Fruit fly (Drosophila melanogaster): ENCODE results near the gene Rev1.

The Rev1 gene

dm6 chr3L:696404-697054 is 42.4 kb downstream of the Rev1 start (continued):
- TF ChIP-seq gcm2 (GFP tag; optimal IDR thresholded peaks at IDR 0.05) = peak; percentile 50
- peak; percentile 93 for TF ChIP-seq org-1 (GFP tag; optimal IDR thresholded peaks at IDR 0.05)
- TF ChIP-seq vvl (GFP tag; IDR thresholded peaks at IDR 0.05) = peak; percentile 98
- TF ChIP-seq sna (GFP tag; IDR thresholded peaks at IDR 0.05; ENCODE audit: partially characterized antibody) = no peak
- no peak for TF ChIP-seq CG4282 (GFP tag; optimal IDR thresholded peaks at IDR 0.05)
- no peak for TF ChIP-seq jumu (GFP tag; optimal IDR thresholded peaks at IDR 0.05)
- TF ChIP-seq CG3065 (GFP tag; optimal IDR thresholded peaks at IDR 0.05) = peak; percentile 81
- TF ChIP-seq ham (GFP tag; IDR thresholded peaks at IDR 0.05) = peak; percentile 79
- peak; percentile 96 for TF ChIP-seq Hmr (GFP tag; optimal IDR thresholded peaks at IDR 0.05)
- peak; percentile 62 for TF ChIP-seq CG10543 (GFP tag; optimal IDR thresholded peaks at IDR 0.05)
- peak; percentile 54 for TF ChIP-seq HLH54F (GFP tag; optimal IDR thresholded peaks at IDR 0.05)
- peak; percentile 85 for TF ChIP-seq CG10274 (GFP tag; optimal IDR thresholded peaks at IDR 0.05)
- TF ChIP-seq maf-S (GFP tag; optimal IDR thresholded peaks at IDR 0.05) = no peak
- peak; percentile 86 for TF ChIP-seq Fer2 (tag; optimal IDR thresholded peaks at IDR 0.05)
- TF ChIP-seq CG16779 (GFP tag; IDR thresholded peaks at IDR 0.05) = peak; percentile 85
- peak; percentile 78 for TF ChIP-seq CG7745 (tag; optimal IDR thresholded peaks at IDR 0.05)
- TF ChIP-seq Dll (GFP tag; IDR thresholded peaks at IDR 0.05; ENCODE audit: partially characterized antibody) = no peak
- TF ChIP-seq slbo (GFP tag; IDR thresholded peaks at IDR 0.05) = peak; percentile 95
- TF ChIP-seq bowl (GFP tag; IDR thresholded peaks at IDR 0.05) = peak; percentile 90
- TF ChIP-seq Sry-δ (GFP tag; optimal IDR thresholded peaks at IDR 0.05) = peak; percentile 17
- TF ChIP-seq CG12236 (GFP tag; optimal IDR thresholded peaks at IDR 0.05) = peak; percentile 2
- TF ChIP-seq CG12219 (GFP tag; optimal IDR thresholded peaks at IDR 0.05) = peak; percentile 95
- TF ChIP-seq Abd-B (GFP tag; optimal IDR thresholded peaks at IDR 0.05) = peak; percentile 95
- TF ChIP-seq E2f1 (GFP tag; IDR thresholded peaks at IDR 0.05) = peak; percentile 95
- peak; percentile 98 for TF ChIP-seq CG10979 (tag; optimal IDR thresholded peaks at IDR 0.05)
- TF ChIP-seq Ptx1 (GFP tag; IDR thresholded peaks at IDR 0.05) = peak; percentile 96
- peak; percentile 76 for TF ChIP-seq sd (tag; optimal IDR thresholded peaks at IDR 0.05)
- TF ChIP-seq nerfin-1 (tag; optimal IDR thresholded peaks at IDR 0.05) = peak; percentile 93
- peak; percentile 66 to 75 for TF ChIP-seq Pdp1 (GFP tag; optimal IDR thresholded peaks at IDR 0.05)
- no peak for TF ChIP-seq bbx (GFP tag; IDR thresholded peaks at IDR 0.05; ENCODE audit: partially characterized antibody)
- TF ChIP-seq row (GFP tag; IDR thresholded peaks at IDR 0.05) = peak; percentile 95
- TF ChIP-seq Myb (GFP tag; optimal IDR thresholded peaks at IDR 0.05) = peak; percentile 11
- TF ChIP-seq Scr (GFP tag; IDR thresholded peaks at IDR 0.05; ENCODE audit: partially characterized antibody) = no peak
- peak; percentile 25 for TF ChIP-seq B-H2 (GFP tag; optimal IDR thresholded peaks at IDR 0.05)
- peak; percentile 93 for TF ChIP-seq CG9817 (tag; optimal IDR thresholded peaks at IDR 0.05)
- TF ChIP-seq peb (GFP tag; IDR thresholded peaks at IDR 0.05) = peak; percentile 91
- TF ChIP-seq CG1602 (GFP tag; optimal IDR thresholded peaks at IDR 0.05) = peak; percentile 90
- TF ChIP-seq aop (GFP tag; IDR thresholded peaks at IDR 0.05) = peak; percentile 88
- TF ChIP-seq CG4424 (GFP tag; optimal IDR thresholded peaks at IDR 0.05) = peak; percentile 96
- TF ChIP-seq CG4328 (GFP tag; optimal IDR thresholded peaks at IDR 0.05) = peak; percentile 74
- peak; percentile 85 for TF ChIP-seq CG10431 (GFP tag; optimal IDR thresholded peaks at IDR 0.05)
- peak; percentile 44 for TF ChIP-seq Camta (GFP tag; optimal IDR thresholded peaks at IDR 0.05)
- TF ChIP-seq mld (GFP tag; IDR thresholded peaks at IDR 0.05; ENCODE audit: partially characterized antibody) = no peak
- peak; percentile 99 for TF ChIP-seq Xrp1 (GFP tag; IDR thresholded peaks at IDR 0.05)
- peak; percentile 83 for TF ChIP-seq sr (GFP tag; IDR thresholded peaks at IDR 0.05)
- TF ChIP-seq CG6683 (GFP tag; optimal IDR thresholded peaks at IDR 0.05) = peak; percentile 90
- peak; percentile 93 for TF ChIP-seq cwo (GFP tag; optimal IDR thresholded peaks at IDR 0.05)
- TF ChIP-seq dmrt11E (tag; optimal IDR thresholded peaks at IDR 0.05) = peak; percentile 98
- TF ChIP-seq crp (GFP tag; optimal IDR thresholded peaks at IDR 0.05) = peak in 1 of 2 experiments; percentile 57
